Worm (Caenorhabditis elegans): ENCODE data around the gene ZK688.11.
A peak's percentile ranks its signal among the peaks of the same experiment; 100 is the strongest.

The ZK688.11 gene

DNA sequence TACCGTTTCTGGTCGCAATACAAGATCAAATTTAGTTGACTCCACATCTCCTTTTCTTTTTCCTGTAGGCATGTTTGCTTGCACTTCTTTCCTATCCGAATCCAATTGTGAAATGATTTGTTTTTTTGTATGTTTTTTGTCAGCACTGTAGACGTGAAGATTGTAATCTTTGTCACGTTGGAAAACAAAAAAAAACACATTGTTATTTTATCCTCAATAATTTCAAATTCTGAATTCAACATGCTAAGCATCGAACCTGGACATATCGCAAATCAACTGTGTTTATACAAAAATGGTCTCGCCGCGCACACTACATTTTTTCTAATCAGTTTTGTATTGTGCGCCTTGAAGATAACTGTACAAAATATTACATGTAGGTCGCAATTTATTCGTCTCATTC is 28.7 kb upstream of the ZK688.11 start, which contains the start of gene ZK688.12:
Gene ZK688.12 (minus strand): TSS at position 101 of the 400 bp plus-strand sequence.
- TF ChIP-seq lag-1 (GFP tag; IDR thresholded peaks at IDR 0.05), result no peak
- no peak for TF ChIP-seq nhr-120 (GFP tag; IDR thresholded peaks at IDR 0.05)
- TF ChIP-seq rcor-1 (GFP tag; IDR thresholded peaks at IDR 0.05), result no peak

DNA sequence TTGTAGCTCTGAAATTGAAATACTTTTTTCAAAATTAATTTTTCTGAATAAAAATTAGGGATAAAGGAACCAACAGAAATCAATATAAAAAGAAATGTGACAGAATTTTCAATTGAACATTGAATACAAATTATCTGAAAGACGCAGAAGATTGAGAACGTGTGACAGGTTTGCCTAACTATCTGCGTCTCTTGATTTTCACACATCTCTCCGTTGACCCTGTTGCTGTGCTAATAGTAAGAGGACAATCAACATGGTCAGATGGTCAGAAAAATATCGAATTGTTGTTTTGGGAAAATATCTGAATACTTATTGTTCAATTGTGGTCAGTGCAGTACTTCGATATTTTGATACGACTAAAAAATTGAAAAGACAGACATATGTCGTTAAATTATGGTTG is 26.9 kb upstream of the ZK688.11 start, which contains the start of gene ZK688.7:
Gene ZK688.7 (minus strand): TSS at position 14 of the 400 bp plus-strand sequence.
- TF ChIP-seq nhr-80 (tag; optimal IDR thresholded peaks at IDR 0.05) (peak; percentile 25), somi-1 (GFP tag; optimal IDR thresholded peaks at IDR 0.05) (no peak), K11D2.4 (GFP tag; IDR thresholded peaks at IDR 0.05) (no peak), attf-5 (GFP tag; optimal IDR thresholded peaks at IDR 0.05) (peak; percentile 68), ztf-22 (GFP tag; optimal IDR thresholded peaks at IDR 0.05) (no peak), hmg-1.2 (GFP tag; IDR thresholded peaks at IDR 0.05) (peak; percentile 85), lsy-27 (tag; optimal IDR thresholded peaks at IDR 0.05; ENCODE audit: borderline replicate concordance, insufficient read depth) (no peak), ekl-4 (GFP tag; IDR thresholded peaks at IDR 0.05) (no peak), attf-6 (GFP tag; IDR thresholded peaks at IDR 0.05) (no peak), F22D6.2 (tag; optimal IDR thresholded peaks at IDR 0.05) (no peak)

DNA sequence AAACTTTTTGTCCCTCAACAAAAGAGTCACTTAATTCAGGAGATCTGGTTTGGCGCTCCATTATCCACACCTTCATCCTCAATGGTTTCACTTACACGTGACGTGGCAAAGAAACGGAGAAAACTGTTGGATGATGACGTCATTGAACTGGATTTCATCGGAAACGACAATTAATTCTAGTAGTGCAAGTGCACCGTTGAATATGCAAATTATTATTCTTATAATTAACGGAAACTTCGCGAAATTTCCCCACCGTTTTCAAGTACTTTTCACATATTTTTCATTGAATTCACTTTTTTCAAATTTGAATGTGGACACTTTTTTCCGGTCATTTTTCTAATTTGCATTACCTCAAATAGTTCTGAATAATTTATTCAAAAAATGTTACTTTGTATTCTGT is 24.5 kb upstream of the ZK688.11 start, which contains the start of gene ZK688.1:
Gene ZK688.1 (plus strand): TSS at position 301 of the 400 bp plus-strand sequence.
- TF ChIP-seq hmg-20 (GFP tag; IDR thresholded peaks at IDR 0.05) (no peak), dpff-1 (tag; optimal IDR thresholded peaks at IDR 0.05) (no peak), C17E4.6 (GFP tag; IDR thresholded peaks at IDR 0.05) (no peak), B0019.2 (GFP tag; conservative IDR thresholded peaks at IDR 0.05) (no peak), T26A5.8 (tag; optimal IDR thresholded peaks at IDR 0.05) (no peak)

DNA sequence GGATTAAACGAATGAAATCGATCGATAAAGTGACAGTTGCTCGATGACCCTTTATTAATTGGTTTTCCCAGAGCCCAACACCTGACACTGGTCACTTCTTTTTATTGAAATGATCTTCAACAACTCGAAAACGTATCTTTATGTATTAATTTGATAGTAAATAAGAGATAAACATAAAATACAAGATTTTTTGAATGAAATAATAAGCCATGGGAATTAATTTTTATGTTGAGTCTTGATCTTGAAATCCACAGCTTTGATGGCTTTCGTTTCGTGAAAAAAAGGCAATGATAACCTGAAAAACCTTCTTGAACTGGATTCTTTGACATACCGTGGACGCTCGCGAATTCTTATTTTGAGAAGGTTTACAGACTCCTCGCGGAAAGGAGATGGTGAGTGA is 22.8 kb upstream of the ZK688.11 start, which contains the start of gene pcp-5:
Gene pcp-5 (minus strand): TSS at position 101 of the 400 bp plus-strand sequence.
- TF ChIP-seq hrde-1 (tag; optimal IDR thresholded peaks at IDR 0.05; ENCODE audit: borderline replicate concordance) (no peak), F22D6.2 (tag; optimal IDR thresholded peaks at IDR 0.05) (no peak), ztf-6 (GFP tag; IDR thresholded peaks at IDR 0.05) (no peak), ceh-58 (GFP tag; IDR thresholded peaks at IDR 0.05) (no peak), C06A6.2 (GFP tag; conservative IDR thresholded peaks at IDR 0.05) (no peak), atf-7 (tag; optimal IDR thresholded peaks at IDR 0.05) (no peak), dpff-1 (tag; optimal IDR thresholded peaks at IDR 0.05) (no peak), aptf-2 (GFP tag; conservative IDR thresholded peaks at IDR 0.05) (no peak), nhr-120 (GFP tag; IDR thresholded peaks at IDR 0.05) (no peak), ceh-79 (tag; optimal IDR thresholded peaks at IDR 0.05) (no peak), B0261.1 (tag; optimal IDR thresholded peaks at IDR 0.05) (no peak), F55B11.4 (tag; optimal IDR thresholded peaks at IDR 0.05; ENCODE audit: borderline replicate concordance, insufficient read depth) (no peak), B0336.3 (GFP tag; IDR thresholded peaks at IDR 0.05) (no peak), nhr-80 (tag; optimal IDR thresholded peaks at IDR 0.05) (no peak), sea-2 (GFP tag; IDR thresholded peaks at IDR 0.05) (no peak), F33H1.4 (GFP tag; IDR thresholded peaks at IDR 0.05) (no peak), ZK185.1 (tag; optimal IDR thresholded peaks at IDR 0.05; ENCODE audit: poor library complexity, severe bottlenecking) (no peak), Y67H2A.10 (GFP tag; conservative IDR thresholded peaks at IDR 0.05) (no peak), sdz-38 (tag; optimal IDR thresholded peaks at IDR 0.05) (no peak)

DNA sequence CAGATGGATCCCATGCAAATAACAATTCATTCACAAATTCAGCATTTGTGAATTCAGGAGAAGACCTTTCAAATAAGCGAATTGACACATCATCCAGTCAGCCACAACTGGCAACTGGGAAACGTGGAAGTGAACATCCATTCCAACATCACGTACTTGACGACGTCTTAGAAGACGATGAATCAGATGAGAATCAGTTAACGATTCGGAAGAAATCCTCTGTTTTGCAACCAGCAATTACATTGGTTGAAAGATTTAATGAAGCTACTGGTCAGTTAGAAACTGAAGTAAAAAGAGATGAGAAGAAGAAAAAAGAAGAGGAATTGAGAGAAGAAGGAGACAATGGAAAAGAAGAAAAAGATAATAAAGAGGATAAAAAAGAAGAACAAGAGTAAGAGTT is 18.7 kb upstream of the ZK688.11 start:
- TF ChIP-seq C06A6.2 (GFP tag; conservative IDR thresholded peaks at IDR 0.05) (no peak), ama-1 (optimal IDR thresholded peaks at IDR 0.05) (no peak), ama-1 (GFP tag; optimal IDR thresholded peaks at IDR 0.05) (no peak), sptf-2 (GFP tag; optimal IDR thresholded peaks at IDR 0.05) (no peak), attf-3 (GFP tag; conservative IDR thresholded peaks at IDR 0.05) (no peak), hmg-20 (GFP tag; IDR thresholded peaks at IDR 0.05) (no peak), Y56A3A.18 (GFP tag; IDR thresholded peaks at IDR 0.05) (no peak), bed-2 (GFP tag; IDR thresholded peaks at IDR 0.05) (no peak), K11D2.4 (GFP tag; IDR thresholded peaks at IDR 0.05) (no peak), ets-4 (GFP tag; optimal IDR thresholded peaks at IDR 0.05) (no peak), hlh-12 (tag; optimal IDR thresholded peaks at IDR 0.05) (no peak), ztf-22 (GFP tag; optimal IDR thresholded peaks at IDR 0.05) (no peak), dpl-1 (GFP tag; optimal IDR thresholded peaks at IDR 0.05) (no peak), lir-1 (GFP tag; conservative IDR thresholded peaks at IDR 0.05) (no peak), nfyb-1 (GFP tag; IDR thresholded peaks at IDR 0.05) (no peak)
